1 fruit fly cellular context compared by ENCODE assay signal in genomic region chr3R:23046529-23046943, dm6.
TF ChIP-seq lines count a peak whose summit lies in the region.

No protein-coding gene starts in this region.

TF ChIP-seq in whole organism, embryonic, 481 proteins besides CTCF, POLR2A, EP300 and RAD21 (continued from another document and continues in another):
- no peak for TF ChIP-seq sqz (GFP tag; optimal IDR thresholded peaks at IDR 0.05; lab: Kevin White, UChicago)
- peak; percentile 38 for TF ChIP-seq Xbp1 (GFP tag; optimal IDR thresholded peaks at IDR 0.05; lab: Kevin White, UChicago)
- peak; percentile 40; the same call in 1 of the 2 replicates for TF ChIP-seq E2f1 (GFP tag; IDR thresholded peaks at IDR 0.05; lab: Robert Waterston, UW)
- TF ChIP-seq Scr (GFP tag; IDR thresholded peaks at IDR 0.05; lab: Robert Waterston, UW; ENCODE audit: partially characterized antibody), result no peak
- TF ChIP-seq Ravus (GFP tag; IDR thresholded peaks at IDR 0.05; lab: Robert Waterston, UW), result no peak
- peak; percentile 81 for TF ChIP-seq nom (GFP tag; optimal IDR thresholded peaks at IDR 0.05; lab: Kevin White, UChicago)
- peak; percentile 48; the same call in 1 of the 2 replicates for TF ChIP-seq ap (GFP tag; IDR thresholded peaks at IDR 0.05; lab: Robert Waterston, UW)
- no peak for TF ChIP-seq fd102C (GFP tag; optimal IDR thresholded peaks at IDR 0.05; lab: Kevin White, UChicago)
- TF ChIP-seq CG1529 (GFP tag; optimal IDR thresholded peaks at IDR 0.05; lab: Kevin White, UChicago), result no peak
- TF ChIP-seq CG7928 (GFP tag; optimal IDR thresholded peaks at IDR 0.05; lab: Kevin White, UChicago), result no peak
- TF ChIP-seq CG12299 (tag; optimal IDR thresholded peaks at IDR 0.05; lab: Kevin White, UChicago), result no peak
- peak; percentile 79 for TF ChIP-seq Drgx (GFP tag; IDR thresholded peaks at IDR 0.05; lab: Robert Waterston, UW)
- TF ChIP-seq CkIIα-i1 (GFP tag; IDR thresholded peaks at IDR 0.05; lab: Robert Waterston, UW), result no peak
- TF ChIP-seq so (GFP tag; IDR thresholded peaks at IDR 0.05; lab: Robert Waterston, UW), result 0 out of 3 replicates have a peak, but pooled peaks have one; percentile 50
- TF ChIP-seq nerfin-2 (GFP tag; IDR thresholded peaks at IDR 0.05; lab: Robert Waterston, UW; ENCODE audit: partially characterized antibody), result no peak
- no peak for TF ChIP-seq hbn (GFP tag; IDR thresholded peaks at IDR 0.05; lab: Robert Waterston, UW; ENCODE audit: partially characterized antibody)
- TF ChIP-seq CG12071 (GFP tag; optimal IDR thresholded peaks at IDR 0.05; lab: Kevin White, UChicago), result peak; percentile 6
- peak; percentile 24 for TF ChIP-seq CG18619 (GFP tag; optimal IDR thresholded peaks at IDR 0.05; lab: Kevin White, UChicago)
- no peak for TF ChIP-seq ab (GFP tag; optimal IDR thresholded peaks at IDR 0.05; lab: Kevin White, UChicago)
- TF ChIP-seq croc (GFP tag; conservative IDR thresholded peaks at IDR 0.05; lab: Robert Waterston, UW), result no peak
- no peak for TF ChIP-seq unc-4 (GFP tag; IDR thresholded peaks at IDR 0.05; lab: Robert Waterston, UW; ENCODE audit: partially characterized antibody)
- TF ChIP-seq Chrac-16 (GFP tag; optimal IDR thresholded peaks at IDR 0.05; lab: Kevin White, UChicago), result no peak
- peak; percentile 45 for TF ChIP-seq CG18599 (GFP tag; optimal IDR thresholded peaks at IDR 0.05; lab: Kevin White, UChicago)
- peak; percentile 17; the same call in 1 of the 3 replicates for TF ChIP-seq CG14050 (GFP tag; IDR thresholded peaks at IDR 0.05; lab: Robert Waterston, UW)
- no peak for TF ChIP-seq aop (GFP tag; IDR thresholded peaks at IDR 0.05; lab: Robert Waterston, UW)
- no peak for TF ChIP-seq az2 (GFP tag; optimal IDR thresholded peaks at IDR 0.05; lab: Kevin White, UChicago)
- peak; percentile 50 for TF ChIP-seq NfI (GFP tag; optimal IDR thresholded peaks at IDR 0.05; lab: Kevin White, UChicago)
- TF ChIP-seq stwl (tag; optimal IDR thresholded peaks at IDR 0.05; lab: Kevin White, UChicago), result no peak
- TF ChIP-seq gt (GFP tag; IDR thresholded peaks at IDR 0.05; lab: Robert Waterston, UW), result no peak
- TF ChIP-seq sug (tag; optimal IDR thresholded peaks at IDR 0.05; lab: Kevin White, UChicago), result no peak
- peak; percentile 44; the same call in 1 of the 2 replicates for TF ChIP-seq wdn (GFP tag; IDR thresholded peaks at IDR 0.05; lab: Robert Waterston, UW)
- peak; percentile 48; the same call in 1 of the 3 replicates for TF ChIP-seq zfh1 (GFP tag; IDR thresholded peaks at IDR 0.05; lab: Robert Waterston, UW)
- TF ChIP-seq CG2712 (tag; optimal IDR thresholded peaks at IDR 0.05; lab: Kevin White, UChicago), result peak; percentile 24
- TF ChIP-seq ERR (GFP tag; optimal IDR thresholded peaks at IDR 0.05; lab: Kevin White, UChicago), result no peak
- no peak for TF ChIP-seq CG12744 (GFP tag; optimal IDR thresholded peaks at IDR 0.05; lab: Kevin White, UChicago)
- TF ChIP-seq CG43689 (GFP tag; IDR thresholded peaks at IDR 0.05; lab: Robert Waterston, UW), result no peak
- TF ChIP-seq br (optimal IDR thresholded peaks at IDR 0.05; lab: Kevin White, UChicago), result no peak
- no peak for TF ChIP-seq CG7963 (GFP tag; IDR thresholded peaks at IDR 0.05; lab: Robert Waterston, UW; ENCODE audit: partially characterized antibody)
- no peak for TF ChIP-seq CG8765 (GFP tag; IDR thresholded peaks at IDR 0.05; lab: Robert Waterston, UW)
- TF ChIP-seq dati (GFP tag; IDR thresholded peaks at IDR 0.05; lab: Robert Waterston, UW), result no peak
- TF ChIP-seq sisA (GFP tag; IDR thresholded peaks at IDR 0.05; lab: Robert Waterston, UW), result peak; percentile 49; the same call in 1 of the 2 replicates
- peak in 1 of 2 experiments; percentile 41 for TF ChIP-seq bsh (GFP tag; optimal IDR thresholded peaks at IDR 0.05; lab: Kevin White, UChicago)
- TF ChIP-seq gsb-n (tag; optimal IDR thresholded peaks at IDR 0.05; lab: Kevin White, UChicago), result no peak
- peak; percentile 36; the same call in 2 of the 3 replicates for TF ChIP-seq Aef1 (GFP tag; IDR thresholded peaks at IDR 0.05; lab: Robert Waterston, UW)
- TF ChIP-seq Dbx (GFP tag; IDR thresholded peaks at IDR 0.05; lab: Robert Waterston, UW), result peak; percentile 76
- peak; percentile 0 for TF ChIP-seq eyg (GFP tag; optimal IDR thresholded peaks at IDR 0.05; lab: Kevin White, UChicago)
- TF ChIP-seq org-1 (GFP tag; optimal IDR thresholded peaks at IDR 0.05; lab: Kevin White, UChicago), result no peak
- no peak for TF ChIP-seq scrt (GFP tag; optimal IDR thresholded peaks at IDR 0.05; lab: Kevin White, UChicago)
- TF ChIP-seq B-H1 (GFP tag; IDR thresholded peaks at IDR 0.05; lab: Robert Waterston, UW), result no peak
- TF ChIP-seq usp (GFP tag; optimal IDR thresholded peaks at IDR 0.05; lab: Kevin White, UChicago), result no peak
- TF ChIP-seq ind (GFP tag; optimal IDR thresholded peaks at IDR 0.05; lab: Kevin White, UChicago), result peak; percentile 37
- no peak for TF ChIP-seq Hand (GFP tag; optimal IDR thresholded peaks at IDR 0.05; lab: Kevin White, UChicago)
- TF ChIP-seq knrl (GFP tag; IDR thresholded peaks at IDR 0.05; lab: Robert Waterston, UW; ENCODE audit: partially characterized antibody), result no peak
- peak; percentile 74 for TF ChIP-seq al (GFP tag; IDR thresholded peaks at IDR 0.05; lab: Robert Waterston, UW)
- no peak for TF ChIP-seq jigr1 (GFP tag; IDR thresholded peaks at IDR 0.05; lab: Robert Waterston, UW)
- peak; percentile 68 for TF ChIP-seq lilli (GFP tag; optimal IDR thresholded peaks at IDR 0.05; lab: Kevin White, UChicago)
- no peak for TF ChIP-seq mld (GFP tag; IDR thresholded peaks at IDR 0.05; lab: Robert Waterston, UW; ENCODE audit: partially characterized antibody)
- TF ChIP-seq Antp (GFP tag; optimal IDR thresholded peaks at IDR 0.05; lab: Kevin White, UChicago), result peak; percentile 52
- no peak for TF ChIP-seq NK7.1 (GFP tag; optimal IDR thresholded peaks at IDR 0.05; lab: Kevin White, UChicago)
- no peak for TF ChIP-seq CG8944 (GFP tag; optimal IDR thresholded peaks at IDR 0.05; lab: Kevin White, UChicago)
- no peak for TF ChIP-seq Max (GFP tag; optimal IDR thresholded peaks at IDR 0.05; lab: Kevin White, UChicago)
- TF ChIP-seq salm (tag; optimal IDR thresholded peaks at IDR 0.05; lab: Kevin White, UChicago), result no peak
- TF ChIP-seq Atf-2 (GFP tag; optimal IDR thresholded peaks at IDR 0.05; lab: Kevin White, UChicago), result no peak
- peak; percentile 65 for TF ChIP-seq row (GFP tag; IDR thresholded peaks at IDR 0.05; lab: Robert Waterston, UW)
- TF ChIP-seq ash1 (GFP tag; optimal IDR thresholded peaks at IDR 0.05; lab: Kevin White, UChicago), result no peak
- no peak for TF ChIP-seq CG2199 (GFP tag; IDR thresholded peaks at IDR 0.05; lab: Robert Waterston, UW)
- no peak for TF ChIP-seq CG6254 (GFP tag; optimal IDR thresholded peaks at IDR 0.05; lab: Kevin White, UChicago)
- TF ChIP-seq HLH3B (GFP tag; IDR thresholded peaks at IDR 0.05; lab: Robert Waterston, UW), result 0 out of 2 replicates have a peak, but pooled peaks have one; percentile 32
- TF ChIP-seq CG10979 (tag; optimal IDR thresholded peaks at IDR 0.05; lab: Kevin White, UChicago), result no peak
- TF ChIP-seq CG7786 (GFP tag; optimal IDR thresholded peaks at IDR 0.05; lab: Kevin White, UChicago), result peak; percentile 59
- no peak for TF ChIP-seq sima (GFP tag; optimal IDR thresholded peaks at IDR 0.05; lab: Kevin White, UChicago)
- TF ChIP-seq CG15269 (tag; optimal IDR thresholded peaks at IDR 0.05; lab: Kevin White, UChicago), result peak; percentile 57
- peak; percentile 50 for TF ChIP-seq CG4730 (GFP tag; IDR thresholded peaks at IDR 0.05; lab: Robert Waterston, UW)
- no peak for TF ChIP-seq CG6854 (GFP tag; optimal IDR thresholded peaks at IDR 0.05; lab: Kevin White, UChicago)
- TF ChIP-seq Eip74EF (GFP tag; optimal IDR thresholded peaks at IDR 0.05; lab: Kevin White, UChicago), result no peak
- TF ChIP-seq bbx (GFP tag; IDR thresholded peaks at IDR 0.05; lab: Robert Waterston, UW; ENCODE audit: partially characterized antibody), result no peak
- TF ChIP-seq CG17359 (tag; optimal IDR thresholded peaks at IDR 0.05; lab: Kevin White, UChicago), result no peak
- TF ChIP-seq zfh2 (GFP tag; optimal IDR thresholded peaks at IDR 0.05; lab: Kevin White, UChicago), result peak; percentile 70
- no peak for TF ChIP-seq CG4360 (GFP tag; IDR thresholded peaks at IDR 0.05; lab: Robert Waterston, UW)
- TF ChIP-seq CG9932 (GFP tag; IDR thresholded peaks at IDR 0.05; lab: Robert Waterston, UW), result peak; percentile 88
- peak; percentile 54 for TF ChIP-seq grau (tag; optimal IDR thresholded peaks at IDR 0.05; lab: Kevin White, UChicago)
- no peak for TF ChIP-seq Elba2 (GFP tag; optimal IDR thresholded peaks at IDR 0.05; lab: Kevin White, UChicago)
- no peak; the same call in 1 of the 2 replicates for TF ChIP-seq bowl (GFP tag; IDR thresholded peaks at IDR 0.05; lab: Robert Waterston, UW)
- TF ChIP-seq CG9727 (GFP tag; optimal IDR thresholded peaks at IDR 0.05; lab: Kevin White, UChicago), result no peak
- TF ChIP-seq Adf1 (GFP tag; IDR thresholded peaks at IDR 0.05; lab: Robert Waterston, UW), result peak; percentile 28; the same call in 1 of the 2 replicates
- TF ChIP-seq dimm (GFP tag; IDR thresholded peaks at IDR 0.05; lab: Robert Waterston, UW), result no peak
- no peak for TF ChIP-seq fru (optimal IDR thresholded peaks at IDR 0.05; lab: Kevin White, UChicago)
- TF ChIP-seq Gsc (GFP tag; IDR thresholded peaks at IDR 0.05; lab: Robert Waterston, UW), result no peak
- no peak for TF ChIP-seq CG12236 (GFP tag; optimal IDR thresholded peaks at IDR 0.05; lab: Kevin White, UChicago)
- no peak for TF ChIP-seq hkb (optimal IDR thresholded peaks at IDR 0.05; lab: Kevin White, UChicago)
- TF ChIP-seq hkb (GFP tag; IDR thresholded peaks at IDR 0.05; lab: Robert Waterston, UW), result peak; percentile 64; the same call in 1 of the 2 replicates
- no peak for TF ChIP-seq CG7745 (tag; optimal IDR thresholded peaks at IDR 0.05; lab: Kevin White, UChicago)
- TF ChIP-seq onecut (GFP tag; IDR thresholded peaks at IDR 0.05; lab: Robert Waterston, UW), result no peak
- no peak for TF ChIP-seq en (GFP tag; optimal IDR thresholded peaks at IDR 0.05; lab: Kevin White, UChicago)
- peak; percentile 51; the same call in 1 of the 4 replicates for TF ChIP-seq chinmo (GFP tag; IDR thresholded peaks at IDR 0.05; lab: Robert Waterston, UW; ENCODE audit: partially characterized antibody)
- peak; percentile 19 for TF ChIP-seq cwo (GFP tag; optimal IDR thresholded peaks at IDR 0.05; lab: Kevin White, UChicago)
- TF ChIP-seq HLHmδ (GFP tag; optimal IDR thresholded peaks at IDR 0.05; lab: Kevin White, UChicago), result no peak
- no peak for TF ChIP-seq tio (GFP tag; optimal IDR thresholded peaks at IDR 0.05; lab: Kevin White, UChicago)
- no peak for TF ChIP-seq jing (GFP tag; optimal IDR thresholded peaks at IDR 0.05; lab: Kevin White, UChicago)
- no peak for TF ChIP-seq zen (tag; optimal IDR thresholded peaks at IDR 0.05; lab: Kevin White, UChicago)
- no peak for TF ChIP-seq p53 (GFP tag; optimal IDR thresholded peaks at IDR 0.05; lab: Kevin White, UChicago)
- TF ChIP-seq CG4282 (GFP tag; optimal IDR thresholded peaks at IDR 0.05; lab: Kevin White, UChicago), result peak; percentile 38
- no peak for TF ChIP-seq CG14860 (GFP tag; IDR thresholded peaks at IDR 0.05; lab: Robert Waterston, UW; ENCODE audit: partially characterized antibody)
- TF ChIP-seq twi (tag; optimal IDR thresholded peaks at IDR 0.05; lab: Kevin White, UChicago), result no peak
- TF ChIP-seq CG3838 (GFP tag; optimal IDR thresholded peaks at IDR 0.05; lab: Kevin White, UChicago), result no peak
- TF ChIP-seq gcm (GFP tag; optimal IDR thresholded peaks at IDR 0.05; lab: Kevin White, UChicago), result no peak
- TF ChIP-seq dpn (GFP tag; optimal IDR thresholded peaks at IDR 0.05; lab: Kevin White, UChicago), result peak; percentile 7 to 57
- TF ChIP-seq CG13894 (tag; optimal IDR thresholded peaks at IDR 0.05; lab: Kevin White, UChicago), result no peak
- TF ChIP-seq ewg (GFP tag; optimal IDR thresholded peaks at IDR 0.05; lab: Kevin White, UChicago), result no peak
- no peak for TF ChIP-seq hb (GFP tag; IDR thresholded peaks at IDR 0.05; lab: Robert Waterston, UW; ENCODE audit: partially characterized antibody)
- no peak for TF ChIP-seq z (GFP tag; IDR thresholded peaks at IDR 0.05; lab: Robert Waterston, UW)
- TF ChIP-seq CG34224 (GFP tag; IDR thresholded peaks at IDR 0.05; lab: Robert Waterston, UW; ENCODE audit: partially characterized antibody), result no peak
- TF ChIP-seq CG1832 (GFP tag; optimal IDR thresholded peaks at IDR 0.05; lab: Kevin White, UChicago), result no peak
- no peak for TF ChIP-seq CG11723 (GFP tag; optimal IDR thresholded peaks at IDR 0.05; lab: Kevin White, UChicago)
- no peak for TF ChIP-seq CG13287 (GFP tag; IDR thresholded peaks at IDR 0.05; lab: Robert Waterston, UW; ENCODE audit: partially characterized antibody)
- no peak for TF ChIP-seq klu (GFP tag; IDR thresholded peaks at IDR 0.05; lab: Robert Waterston, UW)
- no peak for TF ChIP-seq Neu2 (GFP tag; optimal IDR thresholded peaks at IDR 0.05; lab: Kevin White, UChicago; ENCODE audit: borderline replicate concordance)
- no peak for TF ChIP-seq CG9876 (GFP tag; optimal IDR thresholded peaks at IDR 0.05; lab: Kevin White, UChicago)
- TF ChIP-seq Blimp-1 (GFP tag; optimal IDR thresholded peaks at IDR 0.05; lab: Kevin White, UChicago), result peak; percentile 1
- TF ChIP-seq CG34376 (GFP tag; optimal IDR thresholded peaks at IDR 0.05; lab: Kevin White, UChicago), result no peak
- TF ChIP-seq kay (GFP tag; optimal IDR thresholded peaks at IDR 0.05; lab: Kevin White, UChicago), result peak; percentile 38
- peak; percentile 20 for TF ChIP-seq CG16815 (GFP tag; optimal IDR thresholded peaks at IDR 0.05; lab: Kevin White, UChicago)
- no peak for TF ChIP-seq Hr39 (optimal IDR thresholded peaks at IDR 0.05; lab: Kevin White, UChicago)
- TF ChIP-seq CG30431 (GFP tag; optimal IDR thresholded peaks at IDR 0.05; lab: Kevin White, UChicago), result no peak
- no peak for TF ChIP-seq pfk (GFP tag; optimal IDR thresholded peaks at IDR 0.05; lab: Kevin White, UChicago)
- no peak for TF ChIP-seq CG17829 (tag; optimal IDR thresholded peaks at IDR 0.05; lab: Kevin White, UChicago)
- no peak for TF ChIP-seq Bdp1 (GFP tag; optimal IDR thresholded peaks at IDR 0.05; lab: Kevin White, UChicago)
- peak; percentile 56; the same call in 1 of the 2 replicates for TF ChIP-seq Awh (GFP tag; IDR thresholded peaks at IDR 0.05; lab: Robert Waterston, UW)
- no peak for TF ChIP-seq B-H2 (GFP tag; optimal IDR thresholded peaks at IDR 0.05; lab: Kevin White, UChicago)
- TF ChIP-seq Oli (tag; optimal IDR thresholded peaks at IDR 0.05; lab: Kevin White, UChicago), result peak; percentile 51
- peak; percentile 26 for TF ChIP-seq vfl (GFP tag; optimal IDR thresholded peaks at IDR 0.05; lab: Kevin White, UChicago)
- TF ChIP-seq CG4424 (GFP tag; optimal IDR thresholded peaks at IDR 0.05; lab: Kevin White, UChicago), result no peak
- peak; percentile 10 for TF ChIP-seq tx (GFP tag; optimal IDR thresholded peaks at IDR 0.05; lab: Kevin White, UChicago)
